Fruit fly (Drosophila melanogaster) whole organism, pupa: ENCODE data around the gene Rrp1.
A peak's percentile ranks its signal among the peaks of the same experiment; 100 is the strongest.

Experiments used
- CG10348 ChIP-seq: fragments of 200-800 bp; sonication (Bioruptor generic); IDR thresholded peaks from 2 replicates; pipeline ENCODE4 v1.3.6; 2022; ENCODE audit warnings: missing biosample characterization, missing genetic modification characterization
- CG12605 ChIP-seq: fragments of 200-800 bp; sonication (Bioruptor generic); IDR thresholded peaks from 2 replicates; pipeline ENCODE4 v1.3.6; 2022; ENCODE audit warnings: missing biosample characterization, missing genetic modification characterization
- CG13204 ChIP-seq: fragments of 200-800 bp; sonication (Bioruptor generic); optimal IDR thresholded peaks from 2 replicates; lab custom pipeline; 2018; ENCODE audit warnings: missing biosample characterization, mild to moderate bottlenecking, missing genetic modification characterization, moderate library complexity
- CG14655 ChIP-seq: fragments of 200-800 bp; sonication (Bioruptor generic); optimal IDR thresholded peaks from 3 replicates; lab custom pipeline; 2017; ENCODE audit warnings: mild to moderate bottlenecking, missing biosample characterization, missing genetic modification reagents, missing genetic modification characterization
- CG15710 ChIP-seq: fragments of 200-800 bp; sonication (Bioruptor generic); optimal IDR thresholded peaks from 2 replicates; lab custom pipeline; 2018; ENCODE audit warnings: missing biosample characterization, mild to moderate bottlenecking, missing genetic modification characterization, moderate library complexity
- CG17806 ChIP-seq: fragments of 200-800 bp; sonication (Bioruptor generic); optimal IDR thresholded peaks from 2 replicates; lab custom pipeline; 2018; ENCODE audit warnings: missing biosample characterization, mild to moderate bottlenecking, missing genetic modification characterization, moderate library complexity
- CG32121 ChIP-seq: fragments of 200-800 bp; sonication (Bioruptor generic); IDR thresholded peaks from 2 replicates; pipeline ENCODE4 v1.3.6; 2022; ENCODE audit warnings: missing biosample characterization, missing genetic modification characterization
- CG34367 ChIP-seq: fragments of 200-800 bp; sonication (Bioruptor generic); optimal IDR thresholded peaks from 2 replicates; lab custom pipeline; 2018; ENCODE audit warnings: missing biosample characterization, mild to moderate bottlenecking, missing genetic modification characterization
- CG4496 ChIP-seq: fragments of 200-800 bp; sonication (Bioruptor generic); IDR thresholded peaks from 3 replicates; pipeline ENCODE4 v1.3.6; 2022; ENCODE audit warnings: missing biosample characterization, missing genetic modification characterization
- CG8159 ChIP-seq: fragments of 200-800 bp; sonication (Bioruptor generic); optimal IDR thresholded peaks from 3 replicates; lab custom pipeline; 2018; ENCODE audit warnings: missing biosample characterization, mild to moderate bottlenecking, missing genetic modification characterization, moderate library complexity
- CG8301 ChIP-seq: fragments of 200-800 bp; sonication (Bioruptor generic); optimal IDR thresholded peaks from 2 replicates; lab custom pipeline; 2018; ENCODE audit warnings: missing biosample characterization, mild to moderate bottlenecking, missing genetic modification characterization
- CG9948 ChIP-seq: fragments of 200-800 bp; sonication (Bioruptor generic); optimal IDR thresholded peaks from 2 replicates; lab custom pipeline; 2018; ENCODE audit warnings: missing biosample characterization, mild to moderate bottlenecking, missing genetic modification characterization, moderate library complexity
- D1 ChIP-seq: fragments of 200-800 bp; sonication (Bioruptor generic); optimal IDR thresholded peaks from 2 replicates; lab custom pipeline; 2018; ENCODE audit warnings: missing biosample characterization, mild to moderate bottlenecking, missing genetic modification characterization, moderate library complexity
- EcR ChIP-seq: fragments of 200-800 bp; sonication (Bioruptor generic); optimal IDR thresholded peaks from 3 replicates; lab custom pipeline; 2019; ENCODE audit warnings: missing biosample characterization, missing genetic modification characterization, mild to moderate bottlenecking, moderate library complexity, missing genetic modification reagents
- Ets98B ChIP-seq: fragments of 200-800 bp; sonication (Bioruptor generic); IDR thresholded peaks from 2 replicates; pipeline ENCODE4 v1.3.6; 2022; ENCODE audit warnings: missing biosample characterization, missing genetic modification characterization
- Pif1A ChIP-seq: fragments of 200-800 bp; sonication (Bioruptor generic); optimal IDR thresholded peaks from 3 replicates; lab custom pipeline; 2016; ENCODE audit warnings: missing biosample characterization, missing genetic modification characterization
- Pif1B ChIP-seq: fragments of 200-800 bp; sonication (Bioruptor generic); optimal IDR thresholded peaks from 3 replicates; lab custom pipeline; 2016; ENCODE audit warnings: missing biosample characterization, missing genetic modification characterization
- Snoo ChIP-seq: fragments of 200-800 bp; sonication (Bioruptor generic); optimal IDR thresholded peaks from 3 replicates; lab custom pipeline; 2017; ENCODE audit warnings: missing biosample characterization, mild to moderate bottlenecking, missing genetic modification characterization, inconsistent platforms
- fd96Ca ChIP-seq: fragments of 200-800 bp; sonication (Bioruptor generic); IDR thresholded peaks from 3 replicates; pipeline ENCODE4 v1.3.6; 2022; ENCODE audit warnings: missing biosample characterization, missing genetic modification characterization
- gl ChIP-seq: fragments of 200-800 bp; sonication (Bioruptor generic); optimal IDR thresholded peaks from 2 replicates; lab custom pipeline; 2018; ENCODE audit warnings: missing biosample characterization, mild to moderate bottlenecking, missing genetic modification characterization
- rn ChIP-seq: fragments of 200-800 bp; sonication (Bioruptor generic); IDR thresholded peaks from 2 replicates; pipeline ENCODE4 v1.3.6; 2022; ENCODE audit warnings: missing biosample characterization, missing genetic modification characterization

Gene Rrp1

dm6 chr2L:2969438-2969837 lies 2.9 kb downstream of the Rrp1 start, which contains the start of gene Ts:
Gene Ts, minus strand, starts transcription at chr2L:2969638.
- TF ChIP-seq CG15710 (no peak), CG17806 (tag; lab: Kevin White, UChicago) (no peak), CG12605 (GFP tag; lab: Robert Waterston, UW) (no peak), Ets98B (GFP tag; lab: Robert Waterston, UW) (no peak), CG8301 (no peak), CG34367 (tag; lab: Kevin White, UChicago) (no peak), EcR (GFP tag; lab: Kevin White, UChicago) (no peak), CG13204 (GFP tag; lab: Kevin White, UChicago) (no peak), fd96Ca (GFP tag; lab: Robert Waterston, UW) (no peak), CG32121 (GFP tag; lab: Robert Waterston, UW) (no peak), gl (tag; lab: Kevin White, UChicago) (no peak), D1 (no peak), CG9948 (tag; lab: Kevin White, UChicago) (no peak), Pif1A (GFP tag; lab: Kevin White, UChicago) (no peak), CG14655 (GFP tag; lab: Kevin White, UChicago) (no peak), Snoo (tag; lab: Kevin White, UChicago) (no peak), CG10348 (GFP tag; lab: Robert Waterston, UW) (no peak), CG4496 (GFP tag; lab: Robert Waterston, UW) (no peak), CG8159 (tag; lab: Kevin White, UChicago) (no peak), rn (no peak)

- TF ChIP-seq CG13204 (GFP tag; lab: Kevin White, UChicago), result no peak
- TF ChIP-seq CG4496 (GFP tag; lab: Robert Waterston, UW), result no peak
- TF ChIP-seq CG34367 (tag; lab: Kevin White, UChicago), result no peak
- no peak for TF ChIP-seq rn
- no peak for TF ChIP-seq fd96Ca (GFP tag; lab: Robert Waterston, UW)
- TF ChIP-seq Snoo (tag; lab: Kevin White, UChicago), result no peak
- no peak for TF ChIP-seq CG8159 (tag; lab: Kevin White, UChicago)
- TF ChIP-seq CG9948 (tag; lab: Kevin White, UChicago), result no peak
- no peak for TF ChIP-seq gl (tag; lab: Kevin White, UChicago)
- TF ChIP-seq Pif1A (GFP tag; lab: Kevin White, UChicago), result no peak
- no peak for TF ChIP-seq CG8301
- no peak for TF ChIP-seq CG12605 (GFP tag; lab: Robert Waterston, UW)
- no peak for TF ChIP-seq CG10348 (GFP tag; lab: Robert Waterston, UW)
- no peak for TF ChIP-seq Ets98B (GFP tag; lab: Robert Waterston, UW)
- TF ChIP-seq Pif1B (GFP tag; lab: Kevin White, UChicago), result no peak
- no peak for TF ChIP-seq EcR (GFP tag; lab: Kevin White, UChicago)
- TF ChIP-seq CG15710, result no peak
- no peak for TF ChIP-seq CG32121 (GFP tag; lab: Robert Waterston, UW)
These were observed 5.4 kb downstream of the Rrp1 start for dm6 chr2L:2966917-2967316.

DNA sequence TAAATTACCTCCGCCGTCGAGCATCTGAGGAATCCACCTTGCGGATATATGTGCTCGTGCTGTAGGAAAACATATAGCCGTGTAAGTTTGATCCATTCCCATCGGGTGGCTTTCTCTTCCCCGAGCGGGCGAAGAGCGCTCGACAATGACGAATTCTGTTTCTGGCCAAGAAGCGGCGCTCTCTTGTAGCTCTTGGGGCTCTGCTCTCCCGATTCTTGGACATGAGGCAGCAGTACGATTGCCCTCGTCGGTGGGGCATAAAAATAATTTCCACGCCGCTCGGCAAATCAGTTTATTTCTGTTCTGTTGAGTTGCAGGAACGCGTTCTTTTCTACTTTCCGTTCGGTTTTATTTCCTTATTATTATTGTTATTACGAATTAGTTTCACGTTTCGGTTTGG lies 13.4 kb downstream of the Rrp1 start:
- no peak for TF ChIP-seq gl (tag; lab: Kevin White, UChicago)
- TF ChIP-seq CG15710, result no peak
- no peak for TF ChIP-seq Snoo (tag; lab: Kevin White, UChicago)
- TF ChIP-seq CG17806 (tag; lab: Kevin White, UChicago), result no peak
- TF ChIP-seq Pif1B (GFP tag; lab: Kevin White, UChicago), result no peak
- no peak for TF ChIP-seq Ets98B (GFP tag; lab: Robert Waterston, UW)
- TF ChIP-seq CG34367 (tag; lab: Kevin White, UChicago), result no peak
- no peak for TF ChIP-seq CG13204 (GFP tag; lab: Kevin White, UChicago)

DNA sequence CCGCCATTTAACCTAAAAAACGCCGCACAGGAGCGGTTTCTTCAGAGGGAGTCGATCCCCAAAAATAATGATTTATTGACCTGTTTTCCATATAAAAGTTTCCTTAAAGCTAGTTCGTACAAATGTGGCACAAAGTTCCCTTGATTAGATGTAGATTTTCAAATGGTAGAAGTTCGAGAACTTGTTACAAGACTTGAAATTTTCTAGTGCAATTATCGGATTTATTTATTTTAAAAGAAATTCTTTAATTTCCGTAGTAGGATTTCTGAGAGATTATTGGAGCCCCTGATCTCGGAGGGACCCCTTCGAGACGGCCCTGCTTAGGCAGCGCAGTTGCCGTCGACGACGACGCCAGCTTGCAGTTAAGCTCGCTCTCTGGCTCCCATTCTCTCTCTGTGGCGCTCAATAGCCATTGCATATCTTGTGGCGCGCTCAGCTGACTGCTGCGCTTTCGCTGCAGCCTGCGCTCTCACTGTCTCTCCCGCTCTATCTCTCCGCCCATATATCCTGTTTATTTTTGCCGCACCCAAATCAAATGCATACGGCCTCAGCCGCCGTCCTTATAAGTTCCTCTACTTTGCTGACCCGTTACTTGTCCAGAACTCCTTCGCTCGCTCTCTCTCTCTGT lies 14.6 kb downstream of the Rrp1 start:
- TF ChIP-seq CG12605 (GFP tag; lab: Robert Waterston, UW) (peak; percentile 54), CG4496 (GFP tag; lab: Robert Waterston, UW) (peak; percentile 86), CG14655 (GFP tag; lab: Kevin White, UChicago) (peak; percentile 92), CG13204 (GFP tag; lab: Kevin White, UChicago) (peak; percentile 48), CG8301 (peak; percentile 80), CG32121 (GFP tag; lab: Robert Waterston, UW) (peak; percentile 83), Pif1B (GFP tag; lab: Kevin White, UChicago) (peak; percentile 82), Pif1A (GFP tag; lab: Kevin White, UChicago) (peak; percentile 89), Snoo (tag; lab: Kevin White, UChicago) (peak; percentile 94), CG10348 (GFP tag; lab: Robert Waterston, UW) (peak; percentile 77), CG8159 (tag; lab: Kevin White, UChicago) (peak; percentile 93), CG17806 (tag; lab: Kevin White, UChicago) (peak; percentile 84), Ets98B (GFP tag; lab: Robert Waterston, UW) (peak; percentile 80), rn (peak; percentile 77), CG34367 (tag; lab: Kevin White, UChicago) (peak; percentile 74), CG9948 (tag; lab: Kevin White, UChicago) (peak; percentile 87), EcR (GFP tag; lab: Kevin White, UChicago) (no peak), CG15710 (peak; percentile 91), gl (tag; lab: Kevin White, UChicago) (peak; percentile 14), fd96Ca (GFP tag; lab: Robert Waterston, UW) (peak; percentile 85), D1 (peak; percentile 34)

DNA sequence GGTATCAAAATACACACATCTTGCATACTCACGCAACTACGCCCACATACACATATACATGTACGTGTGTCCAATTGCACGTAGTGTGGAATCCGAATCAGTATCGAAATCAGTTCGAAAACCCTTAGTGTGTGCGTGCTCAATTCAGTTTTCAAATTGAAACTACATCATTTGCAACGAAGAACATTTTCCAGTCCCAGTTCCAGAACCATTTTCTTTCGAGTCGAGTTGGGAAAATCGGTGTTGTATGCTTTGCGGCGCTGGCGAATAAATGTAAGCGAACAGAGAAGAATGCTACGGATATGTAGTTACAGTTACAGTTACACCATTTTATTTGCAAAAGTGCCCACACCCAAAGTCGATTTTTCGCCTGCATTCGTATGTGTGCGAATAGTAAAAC lies 15.3 kb downstream of the Rrp1 start:
- TF ChIP-seq CG13204 (GFP tag; lab: Kevin White, UChicago) (no peak), Pif1B (GFP tag; lab: Kevin White, UChicago) (no peak), CG34367 (tag; lab: Kevin White, UChicago) (no peak), CG15710 (no peak), D1 (no peak), CG32121 (GFP tag; lab: Robert Waterston, UW) (no peak), CG9948 (tag; lab: Kevin White, UChicago) (no peak)
